Worm (Caenorhabditis elegans): ENCODE data around the gene mab-10.

The mab-10 gene

DNA sequence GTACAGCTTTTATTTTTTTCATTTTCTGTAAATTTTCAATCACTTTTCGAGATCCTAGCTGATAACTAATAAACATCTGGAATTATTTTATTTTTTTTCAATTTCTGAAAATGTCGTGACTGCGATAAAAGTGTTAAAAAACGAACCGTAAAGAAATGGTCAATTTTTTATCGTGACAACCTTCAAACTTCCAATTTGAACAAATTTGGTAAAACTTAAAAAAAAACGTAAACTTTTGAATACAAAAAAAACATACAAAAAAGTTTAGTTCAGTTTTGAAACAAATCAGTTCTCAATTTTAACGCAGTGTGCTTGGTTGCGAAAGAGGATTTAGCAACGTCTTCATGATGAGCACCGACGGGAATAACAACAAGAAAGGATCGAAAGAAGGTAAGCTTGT lies 44.1 kb downstream of the mab-10 start, which contains the start of gene C06A1.3:
TSS of gene C06A1.3 (plus strand) at position 301 of the 400 bp plus-strand sequence.
- no peak for TF ChIP-seq nhr-77 (tag; optimal IDR thresholded peaks at IDR 0.05)

DNA sequence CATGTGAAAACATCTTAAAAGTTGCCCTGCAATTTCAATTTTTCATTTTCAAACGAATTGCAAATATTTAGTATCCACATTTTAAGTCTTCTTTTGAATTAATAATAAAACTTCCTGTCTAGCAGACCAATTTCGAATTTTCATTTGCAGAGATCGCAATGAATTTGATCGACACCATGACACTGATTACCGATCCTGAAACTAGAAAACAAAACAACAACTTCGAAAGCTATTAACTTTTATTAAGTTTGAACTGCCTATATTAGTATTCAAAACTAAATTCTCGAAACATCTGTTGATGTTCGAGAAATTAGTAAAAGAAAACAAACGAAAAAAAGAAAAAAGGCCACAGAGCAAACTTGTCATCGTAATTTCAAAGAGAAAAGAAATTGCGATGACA lies 46.3 kb downstream of the mab-10 start:
- TF ChIP-seq madf-5 (GFP tag; IDR thresholded peaks at IDR 0.05) (0 out of 4 replicates have a peak, but pooled peaks of 1 of the 2 experiments have one; percentile 16), lin-38 (GFP tag; IDR thresholded peaks at IDR 0.05) (peak; percentile 60), duxl-1 (tag; optimal IDR thresholded peaks at IDR 0.05; ENCODE audit: poor library complexity) (peak; percentile 21), zfp-2 (tag; optimal IDR thresholded peaks at IDR 0.05) (no peak)

DNA sequence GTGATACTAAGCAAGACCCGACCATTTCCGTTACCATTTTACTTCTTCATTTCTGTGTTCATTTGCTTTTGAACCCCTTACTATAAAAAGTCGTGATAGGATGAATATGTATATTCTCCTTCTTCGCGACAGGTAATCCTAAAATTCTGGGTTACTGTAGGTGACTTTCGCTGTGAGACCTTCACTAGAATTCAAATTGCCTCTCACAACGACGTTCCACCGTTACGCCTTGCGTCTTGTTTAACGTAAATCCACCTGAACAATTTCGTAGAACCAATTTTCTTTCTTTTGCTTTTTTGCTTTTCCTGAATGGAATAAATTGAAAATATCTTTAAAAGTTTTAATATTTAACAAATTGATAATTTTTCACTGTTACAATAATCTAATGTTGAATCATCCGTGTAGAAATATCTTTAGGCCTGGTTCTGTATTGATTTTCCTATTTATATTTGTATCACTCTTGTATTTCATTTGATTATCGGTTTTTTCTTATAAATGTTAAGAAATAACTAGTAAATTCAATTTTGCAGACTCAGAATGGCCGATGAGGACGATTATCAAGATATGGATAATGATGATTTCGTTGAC lies 51.1 kb downstream of the mab-10 start, which contains the start of gene rpb-6:
TSS of gene rpb-6 (plus strand) at position 538 of the 588 bp plus-strand sequence.
- no peak for TF ChIP-seq daf-12 (tag; optimal IDR thresholded peaks at IDR 0.05)
- no peak for TF ChIP-seq daf-19 (GFP tag; conservative IDR thresholded peaks at IDR 0.05)
- TF ChIP-seq R02D3.7 (tag; optimal IDR thresholded peaks at IDR 0.05), result peak; percentile 51
- no peak for TF ChIP-seq nhr-76 (tag; optimal IDR thresholded peaks at IDR 0.05)
- TF ChIP-seq unc-39 (tag; optimal IDR thresholded peaks at IDR 0.05), result no peak
- TF ChIP-seq T20F7.1 (GFP tag; optimal IDR thresholded peaks at IDR 0.05), result peak; percentile 93
- TF ChIP-seq arid-1 (GFP tag; conservative IDR thresholded peaks at IDR 0.05), result no peak
- TF ChIP-seq skn-1 (tag; optimal IDR thresholded peaks at IDR 0.05), result no peak
- TF ChIP-seq dpl-1 (GFP tag; optimal IDR thresholded peaks at IDR 0.05), result peak; percentile 74
- no peak for TF ChIP-seq lin-13 (GFP tag; optimal IDR thresholded peaks at IDR 0.05)
- TF ChIP-seq ctbp-1 (GFP tag; IDR thresholded peaks at IDR 0.05), result no peak
- TF ChIP-seq mes-2 (tag; optimal IDR thresholded peaks at IDR 0.05; ENCODE audit: poor library complexity, severe bottlenecking), result peak; percentile 59
- peak in 1 of 2 experiments; percentile 76 for TF ChIP-seq lsy-2 (tag; optimal IDR thresholded peaks at IDR 0.05)
- TF ChIP-seq ztf-7 (tag; optimal IDR thresholded peaks at IDR 0.05), result no peak
- TF ChIP-seq Y48G9A.11 (GFP tag; IDR thresholded peaks at IDR 0.05), result peak; percentile 95
- TF ChIP-seq nhr-102 (tag; optimal IDR thresholded peaks at IDR 0.05), result no peak

DNA sequence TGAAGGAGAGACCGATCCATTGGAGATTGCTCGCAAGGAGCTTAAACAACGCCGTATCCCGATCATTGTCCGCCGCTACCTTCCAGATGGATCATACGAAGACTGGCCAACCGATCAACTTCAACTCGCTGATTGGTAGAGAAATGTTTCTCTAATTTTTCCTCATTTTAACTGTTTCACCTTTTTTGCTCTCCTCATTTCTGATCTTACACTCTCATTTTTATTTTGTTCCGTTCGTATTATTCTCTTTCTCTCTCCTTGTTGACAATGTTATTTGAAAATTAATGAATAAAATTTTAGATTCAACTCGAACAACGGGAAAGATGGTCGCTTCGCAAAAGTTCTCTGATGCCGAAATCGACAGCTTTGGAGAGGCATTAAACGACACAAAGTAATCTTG lies 51.8 kb downstream of the mab-10 start, which contains the start of gene dohh-1:
TSS of gene dohh-1 (plus strand) at position 301 of the 400 bp plus-strand sequence.
- TF ChIP-seq ZK337.2 (GFP tag; IDR thresholded peaks at IDR 0.05), result no peak
- no peak for TF ChIP-seq arid-1 (GFP tag; conservative IDR thresholded peaks at IDR 0.05)
- TF ChIP-seq spr-1 (tag; optimal IDR thresholded peaks at IDR 0.05), result no peak
- no peak for TF ChIP-seq sdz-12 (GFP tag; optimal IDR thresholded peaks at IDR 0.05)
- no peak for TF ChIP-seq nhr-6 (tag; optimal IDR thresholded peaks at IDR 0.05)
- no peak for TF ChIP-seq lin-15B (tag; optimal IDR thresholded peaks at IDR 0.05)
- no peak for TF ChIP-seq Y48G9A.11 (GFP tag; IDR thresholded peaks at IDR 0.05)

DNA sequence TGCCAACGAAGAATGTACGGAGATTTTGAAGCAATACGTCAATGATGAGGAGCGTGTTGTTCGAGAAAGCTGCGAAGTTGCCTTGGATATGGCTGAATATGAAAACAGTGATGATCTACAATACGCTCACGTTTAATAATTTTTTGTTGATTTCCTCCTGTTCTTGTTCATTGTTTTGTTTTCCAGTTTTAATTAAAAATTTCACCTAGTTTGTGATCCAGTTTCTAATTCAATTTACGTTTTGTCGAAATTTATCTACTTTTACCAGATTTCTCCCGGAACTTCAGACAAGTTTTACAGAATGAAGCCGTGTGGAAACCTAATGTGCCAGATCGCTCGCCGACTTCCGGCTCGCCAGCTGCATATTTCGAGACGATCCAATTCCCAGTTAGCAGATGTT lies 52.9 kb downstream of the mab-10 start, which contains the start of gene dap-3:
TSS of gene dap-3 (plus strand) at position 301 of the 400 bp plus-strand sequence.
- 0 out of 2 replicates have a peak, but pooled peaks have one; percentile 4 for TF ChIP-seq egl-43 (GFP tag; IDR thresholded peaks at IDR 0.05)
- no peak for TF ChIP-seq rbr-2 (tag; optimal IDR thresholded peaks at IDR 0.05)
- no peak for TF ChIP-seq madf-9 (GFP tag; conservative IDR thresholded peaks at IDR 0.05)

DNA sequence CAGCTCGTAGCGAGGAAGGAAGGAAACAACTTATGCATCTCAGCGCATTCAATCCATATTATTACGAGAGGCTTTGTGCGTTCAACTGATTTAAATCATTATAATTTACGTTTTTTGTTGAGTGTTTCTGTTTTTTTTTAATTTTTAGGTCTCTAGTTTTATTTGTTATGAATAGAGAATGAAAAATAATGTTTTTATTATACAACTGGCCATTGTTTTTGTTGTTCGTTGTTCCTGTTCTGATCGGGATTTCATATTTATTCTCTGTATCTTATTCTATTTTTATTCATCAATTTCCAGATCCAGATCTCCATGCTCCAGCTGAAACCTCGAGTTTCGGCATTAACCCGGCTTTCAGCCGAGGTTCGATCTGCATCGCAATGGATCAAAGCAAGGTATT lies 54.4 kb downstream of the mab-10 start, which contains the start of gene mrps-22:
TSS of gene mrps-22 (plus strand) at position 301 of the 400 bp plus-strand sequence.
- TF ChIP-seq dmd-9 (GFP tag; IDR thresholded peaks at IDR 0.05), result no peak
- no peak for TF ChIP-seq F37D6.2 (tag; optimal IDR thresholded peaks at IDR 0.05)
- TF ChIP-seq lin-13 (GFP tag; optimal IDR thresholded peaks at IDR 0.05), result no peak
- no peak for TF ChIP-seq dmd-8 (GFP tag; IDR thresholded peaks at IDR 0.05)
- TF ChIP-seq madf-9 (GFP tag; conservative IDR thresholded peaks at IDR 0.05), result no peak
